Worm (Caenorhabditis elegans) whole organism, L3 larva: ENCODE data around the gene nhr-269.

Experiments used
- R02D3.7 ChIP-seq: fragments of 150-350 bp; optimal IDR thresholded peaks from 2 replicates; lab custom pipeline; 2014; ENCODE audit warnings: missing biosample characterization, missing genetic modification characterization
- ZK546.5 ChIP-seq: sonication (generic microtip); optimal IDR thresholded peaks from 2 replicates; lab custom pipeline; 2017; ENCODE audit warnings: missing biosample characterization, missing genetic modification characterization
- ama-1 ChIP-seq: fragments of 150-350 bp; optimal IDR thresholded peaks from 2 replicates; lab custom pipeline; 2018
- ceh-9 ChIP-seq: sonication (generic microtip); optimal IDR thresholded peaks from 2 replicates; lab custom pipeline; 2018; ENCODE audit warnings: missing biosample characterization, missing genetic modification characterization
- elt-2 ChIP-seq: sonication (generic microtip); optimal IDR thresholded peaks from 2 replicates; lab custom pipeline; 2016; ENCODE audit warnings: missing genetic modification reagents, mild to moderate bottlenecking, missing genetic modification characterization, missing compliant biosample characterization
- fkh-2 ChIP-seq: fragments of 150-350 bp; optimal IDR thresholded peaks from 2 replicates; lab custom pipeline; 2014; ENCODE audit warnings: missing biosample characterization, missing genetic modification reagents, missing genetic modification characterization
- nfya-1 ChIP-seq: sonication (generic microtip); optimal IDR thresholded peaks from 2 replicates; lab custom pipeline; 2017; ENCODE audit warnings: missing genetic modification characterization, mild to moderate bottlenecking, missing compliant biosample characterization, antibody characterized with exemption, moderate library complexity; ENCODE audit not compliant: insufficient read depth
- nhr-237 ChIP-seq: fragments of 150-350 bp; optimal IDR thresholded peaks from 2 replicates; lab custom pipeline; 2014; ENCODE audit warnings: missing biosample characterization, missing genetic modification characterization
- nhr-76 ChIP-seq: fragments of 150-350 bp; sonication (generic microtip); optimal IDR thresholded peaks from 5 replicates; lab custom pipeline; 2014; ENCODE audit warnings: missing biosample characterization, missing genetic modification characterization
- nhr-77 ChIP-seq: fragments of 150-350 bp; optimal IDR thresholded peaks from 2 replicates; lab custom pipeline; 2014; ENCODE audit warnings: missing biosample characterization, missing genetic modification characterization
- snpc-4 ChIP-seq: fragments of 150-350 bp; optimal IDR thresholded peaks from 2 replicates; lab custom pipeline; 2014; ENCODE audit warnings: missing biosample characterization, missing genetic modification characterization
- unc-62 ChIP-seq: fragments of 150-350 bp; sonication (generic microtip); optimal IDR thresholded peaks from 4 replicates; lab custom pipeline; 2014; ENCODE audit warnings: missing biosample characterization, missing genetic modification reagents, missing genetic modification characterization
- zag-1 ChIP-seq: fragments of 150-350 bp; optimal IDR thresholded peaks from 2 replicates; lab custom pipeline; 2014; ENCODE audit warnings: missing biosample characterization, missing genetic modification characterization
- ztf-11 ChIP-seq: fragments of 150-350 bp; optimal IDR thresholded peaks from 2 replicates; lab custom pipeline; 2014; ENCODE audit warnings: missing biosample characterization, missing genetic modification characterization

ce11 chrV:15394906-15395305 lies 25.3 kb upstream of the nhr-269 start, which contains the start of gene T06E6.1:
- TF ChIP-seq nhr-76 (tag; lab: Kevin White, UChicago) (no peak), R02D3.7 (tag; lab: Kevin White, UChicago) (no peak), elt-2 (tag; lab: Kevin White, UChicago) (peak; percentile 4), fkh-2 (no peak), nfya-1 (tag; lab: Kevin White, UChicago) (no peak), zag-1 (no peak), nhr-77 (tag; lab: Kevin White, UChicago) (no peak), ztf-11 (no peak), ceh-9 (tag; lab: Kevin White, UChicago) (no peak), snpc-4 (no peak), nhr-237 (no peak), ama-1 (no peak), ZK546.5 (tag; lab: Kevin White, UChicago) (no peak), unc-62 (GFP tag; lab: Kevin White, UChicago) (no peak)
